Fruit fly (Drosophila melanogaster): ENCODE results near the gene CG18765.

The CG18765 gene

dm6 chr3R:11696209-11696608 lies 4.6 kb upstream of the CG18765 start, which contains the start of gene CG14717:
Gene CG14717 (plus strand): TSS chr3R:11696509.
- TF ChIP-seq cnc (optimal IDR thresholded peaks at IDR 0.05) (no peak), CG5204 (GFP tag; optimal IDR thresholded peaks at IDR 0.05) (no peak), kay (GFP tag; ENCODE audit: borderline replicate concordance) (no peak), CG7101 (tag; optimal IDR thresholded peaks at IDR 0.05) (no peak), Clk (GFP tag; optimal IDR thresholded peaks at IDR 0.05) (no peak), Crg-1 (GFP tag; optimal IDR thresholded peaks at IDR 0.05) (no peak), toe (GFP tag; optimal IDR thresholded peaks at IDR 0.05) (no peak), Hr96 (GFP tag; optimal IDR thresholded peaks at IDR 0.05) (no peak)

- TF ChIP-seq cnc (optimal IDR thresholded peaks at IDR 0.05): no peak
- no peak for TF ChIP-seq Clk (GFP tag; optimal IDR thresholded peaks at IDR 0.05)
- TF ChIP-seq Crg-1 (GFP tag; optimal IDR thresholded peaks at IDR 0.05): no peak
Measured at dm6 chr3R:11694311-11695305, 3.0 kb upstream of the CG18765 start, which contains the start of gene Fer3. Gene Fer3 (minus strand): TSS chr3R:11694311.

- TF ChIP-seq ovo (GFP tag; optimal IDR thresholded peaks at IDR 0.05) (no peak), CG7101 (tag; optimal IDR thresholded peaks at IDR 0.05) (no peak), CG14711 (tag; optimal IDR thresholded peaks at IDR 0.05) (no peak), CG11617 (GFP tag; optimal IDR thresholded peaks at IDR 0.05) (no peak), Crg-1 (GFP tag; optimal IDR thresholded peaks at IDR 0.05) (no peak), CG7045 (GFP tag; optimal IDR thresholded peaks at IDR 0.05) (no peak), Clk (GFP tag; optimal IDR thresholded peaks at IDR 0.05) (no peak), bab1 (GFP tag; optimal IDR thresholded peaks at IDR 0.05) (no peak), cic (GFP tag; optimal IDR thresholded peaks at IDR 0.05) (no peak), CG5204 (GFP tag; optimal IDR thresholded peaks at IDR 0.05) (no peak), CG33017 (tag; optimal IDR thresholded peaks at IDR 0.05) (no peak), Hr96 (GFP tag; optimal IDR thresholded peaks at IDR 0.05) (no peak), CG1620 (GFP tag; optimal IDR thresholded peaks at IDR 0.05) (no peak)
Measured at dm6 chr3R:11692504-11692903, 905 bp upstream of the CG18765 start.

dm6 chr3R:11690857-11691471 lies 635 bp downstream of the CG18765 start:
- TF ChIP-seq toe (GFP tag; optimal IDR thresholded peaks at IDR 0.05) (no peak), kay (GFP tag; ENCODE audit: borderline replicate concordance) (no peak), Hr96 (GFP tag; optimal IDR thresholded peaks at IDR 0.05) (no peak), CG7101 (tag; optimal IDR thresholded peaks at IDR 0.05) (no peak), CG7045 (GFP tag; optimal IDR thresholded peaks at IDR 0.05) (no peak), CG14711 (tag; optimal IDR thresholded peaks at IDR 0.05) (no peak), ovo (GFP tag; optimal IDR thresholded peaks at IDR 0.05) (no peak), Crg-1 (GFP tag; optimal IDR thresholded peaks at IDR 0.05) (no peak)

- TF ChIP-seq Crg-1 (GFP tag; optimal IDR thresholded peaks at IDR 0.05) (no peak), CG33017 (tag; optimal IDR thresholded peaks at IDR 0.05) (peak; percentile 42), cnc (optimal IDR thresholded peaks at IDR 0.05) (peak; percentile 88 to 99), CG5204 (GFP tag; optimal IDR thresholded peaks at IDR 0.05) (no peak), cic (GFP tag; optimal IDR thresholded peaks at IDR 0.05) (peak; percentile 86), CG7045 (GFP tag; optimal IDR thresholded peaks at IDR 0.05) (no peak), tj (GFP tag; optimal IDR thresholded peaks at IDR 0.05) (no peak), CG7101 (tag; optimal IDR thresholded peaks at IDR 0.05) (no peak), CG11617 (GFP tag; optimal IDR thresholded peaks at IDR 0.05) (no peak), toe (GFP tag; optimal IDR thresholded peaks at IDR 0.05) (no peak), bab1 (GFP tag; optimal IDR thresholded peaks at IDR 0.05) (no peak), CG14711 (tag; optimal IDR thresholded peaks at IDR 0.05) (no peak), CG12768 (GFP tag; optimal IDR thresholded peaks at IDR 0.05) (peak; percentile 52), CG1620 (GFP tag; optimal IDR thresholded peaks at IDR 0.05) (no peak), ovo (GFP tag; optimal IDR thresholded peaks at IDR 0.05) (no peak), Clk (GFP tag; optimal IDR thresholded peaks at IDR 0.05) (no peak), pad (GFP tag; optimal IDR thresholded peaks at IDR 0.05) (peak; percentile 96), Mnt (GFP tag; optimal IDR thresholded peaks at IDR 0.05) (peak; percentile 65), kay (GFP tag; ENCODE audit: borderline replicate concordance) (peak; percentile 33), Hr96 (GFP tag; optimal IDR thresholded peaks at IDR 0.05) (no peak)
Measured at dm6 chr3R:11689900-11690299, 1.7 kb downstream of the CG18765 start, which contains the start of gene CG6908. Gene CG6908 (minus strand): TSS chr3R:11690051.

- no peak for TF ChIP-seq cnc (optimal IDR thresholded peaks at IDR 0.05)
- no peak for TF ChIP-seq CG1620 (GFP tag; optimal IDR thresholded peaks at IDR 0.05)
- TF ChIP-seq cic (GFP tag; optimal IDR thresholded peaks at IDR 0.05): peak; percentile 1
- TF ChIP-seq CG7101 (tag; optimal IDR thresholded peaks at IDR 0.05): peak; percentile 20
- TF ChIP-seq pad (GFP tag; optimal IDR thresholded peaks at IDR 0.05): no peak
- TF ChIP-seq CG11617 (GFP tag; optimal IDR thresholded peaks at IDR 0.05): no peak
- TF ChIP-seq tj (GFP tag; optimal IDR thresholded peaks at IDR 0.05): no peak
- TF ChIP-seq kay (GFP tag; ENCODE audit: borderline replicate concordance): peak; percentile 64
- TF ChIP-seq ovo (GFP tag; optimal IDR thresholded peaks at IDR 0.05): no peak
- TF ChIP-seq Mnt (GFP tag; optimal IDR thresholded peaks at IDR 0.05): no peak
- peak; percentile 24 for TF ChIP-seq CG33017 (tag; optimal IDR thresholded peaks at IDR 0.05)
Measured at dm6 chr3R:11688055-11688454, 3.5 kb downstream of the CG18765 start, which contains the start of gene CG6834. Gene CG6834 (minus strand): TSS chr3R:11688133.
